Fruit fly (Drosophila melanogaster) whole organism, pupa: ENCODE measurements around the gene CG31268.

Experiments used
- CG13204 ChIP-seq: fragments of 200-800 bp; sonication (Bioruptor generic); optimal IDR thresholded peaks from 2 replicates; lab custom pipeline; 2018; ENCODE audit warnings: missing biosample characterization, mild to moderate bottlenecking, missing genetic modification characterization, moderate library complexity
- CG15710 ChIP-seq: fragments of 200-800 bp; sonication (Bioruptor generic); optimal IDR thresholded peaks from 2 replicates; lab custom pipeline; 2018; ENCODE audit warnings: missing biosample characterization, mild to moderate bottlenecking, missing genetic modification characterization, moderate library complexity
- CG32121 ChIP-seq: fragments of 200-800 bp; sonication (Bioruptor generic); IDR thresholded peaks from 2 replicates; pipeline ENCODE4 v1.3.6; 2022; ENCODE audit warnings: missing biosample characterization, missing genetic modification characterization
- CG34367 ChIP-seq: fragments of 200-800 bp; sonication (Bioruptor generic); optimal IDR thresholded peaks from 2 replicates; lab custom pipeline; 2018; ENCODE audit warnings: missing biosample characterization, mild to moderate bottlenecking, missing genetic modification characterization
- D1 ChIP-seq: fragments of 200-800 bp; sonication (Bioruptor generic); optimal IDR thresholded peaks from 2 replicates; lab custom pipeline; 2018; ENCODE audit warnings: missing biosample characterization, mild to moderate bottlenecking, missing genetic modification characterization, moderate library complexity
- EcR ChIP-seq: fragments of 200-800 bp; sonication (Bioruptor generic); optimal IDR thresholded peaks from 3 replicates; lab custom pipeline; 2019; ENCODE audit warnings: missing biosample characterization, missing genetic modification characterization, mild to moderate bottlenecking, moderate library complexity, missing genetic modification reagents
- Ets98B ChIP-seq: fragments of 200-800 bp; sonication (Bioruptor generic); IDR thresholded peaks from 2 replicates; pipeline ENCODE4 v1.3.6; 2022; ENCODE audit warnings: missing biosample characterization, missing genetic modification characterization
- Pif1A ChIP-seq: fragments of 200-800 bp; sonication (Bioruptor generic); optimal IDR thresholded peaks from 3 replicates; lab custom pipeline; 2016; ENCODE audit warnings: missing biosample characterization, missing genetic modification characterization
- Pif1B ChIP-seq: fragments of 200-800 bp; sonication (Bioruptor generic); optimal IDR thresholded peaks from 3 replicates; lab custom pipeline; 2016; ENCODE audit warnings: missing biosample characterization, missing genetic modification characterization
- fd96Ca ChIP-seq: fragments of 200-800 bp; sonication (Bioruptor generic); IDR thresholded peaks from 3 replicates; pipeline ENCODE4 v1.3.6; 2022; ENCODE audit warnings: missing biosample characterization, missing genetic modification characterization
- rn ChIP-seq: fragments of 200-800 bp; sonication (Bioruptor generic); IDR thresholded peaks from 2 replicates; pipeline ENCODE4 v1.3.6; 2022; ENCODE audit warnings: missing biosample characterization, missing genetic modification characterization

- TF ChIP-seq CG32121 (GFP tag; lab: Robert Waterston, UW), result no peak
- TF ChIP-seq Ets98B (GFP tag; lab: Robert Waterston, UW), result no peak
- no peak for TF ChIP-seq EcR (GFP tag; lab: Kevin White, UChicago)
- no peak for TF ChIP-seq rn (GFP tag; lab: Robert Waterston, UW)
- no peak for TF ChIP-seq CG34367
- no peak for TF ChIP-seq fd96Ca
- no peak for TF ChIP-seq CG13204 (GFP tag; lab: Kevin White, UChicago)
- no peak for TF ChIP-seq CG15710 (tag; lab: Kevin White, UChicago)
- no peak for TF ChIP-seq Pif1A (GFP tag; lab: Kevin White, UChicago)
- no peak for TF ChIP-seq Pif1B (GFP tag; lab: Kevin White, UChicago)
- no peak for TF ChIP-seq D1 (tag; lab: Kevin White, UChicago)
Measured at dm6 chr3R:17067721-17068120, 36.1 kb downstream of the CG31268 start.
